Worm (Caenorhabditis elegans): ENCODE data around the gene orc-3.

Gene orc-3

DNA sequence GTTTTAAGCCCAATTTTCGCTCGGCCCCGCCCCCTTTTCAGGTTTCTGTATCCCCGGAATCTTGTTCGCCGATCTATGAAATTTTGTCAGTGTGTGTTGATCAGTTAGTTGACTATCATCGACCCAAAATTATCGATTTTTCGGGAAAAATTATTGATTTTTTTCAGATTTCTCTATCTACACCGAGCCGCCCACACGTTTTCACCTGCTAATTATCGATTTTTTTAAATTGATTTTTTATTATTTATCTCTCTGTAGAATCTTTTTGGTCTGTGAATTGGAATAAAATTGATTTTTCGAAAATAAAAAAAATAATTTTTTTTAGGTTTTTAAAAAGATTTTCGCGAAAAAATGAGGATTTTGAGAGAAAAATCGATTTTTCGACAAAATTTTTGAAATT is 906 bp upstream of the orc-3 start:
- TF ChIP-seq egl-18 (GFP tag; IDR thresholded peaks at IDR 0.05) (no peak), pbrm-1 (GFP tag; IDR thresholded peaks at IDR 0.05) (no peak), let-607 (tag; optimal IDR thresholded peaks at IDR 0.05) (no peak), Y53F4B.3 (GFP tag; IDR thresholded peaks at IDR 0.05) (no peak), F55B11.4 (tag; optimal IDR thresholded peaks at IDR 0.05; ENCODE audit: borderline replicate concordance, insufficient read depth) (no peak), tbx-9 (tag; optimal IDR thresholded peaks at IDR 0.05; ENCODE audit: borderline replicate concordance) (no peak), Y79H2A.3 (GFP tag; conservative IDR thresholded peaks at IDR 0.05) (no peak), B0336.3 (GFP tag; IDR thresholded peaks at IDR 0.05) (no peak), ztf-25 (GFP tag; IDR thresholded peaks at IDR 0.05) (no peak), madf-8 (GFP tag; conservative IDR thresholded peaks at IDR 0.05) (no peak), ceh-40 (GFP tag; IDR thresholded peaks at IDR 0.05) (no peak), egl-44 (GFP tag; IDR thresholded peaks at IDR 0.05) (no peak), atf-7 (tag; optimal IDR thresholded peaks at IDR 0.05) (no peak), zfh-2 (GFP tag; conservative IDR thresholded peaks at IDR 0.05) (no peak), cebp-2 (GFP tag; IDR thresholded peaks at IDR 0.05) (no peak), ceh-58 (GFP tag; IDR thresholded peaks at IDR 0.05) (no peak)

DNA sequence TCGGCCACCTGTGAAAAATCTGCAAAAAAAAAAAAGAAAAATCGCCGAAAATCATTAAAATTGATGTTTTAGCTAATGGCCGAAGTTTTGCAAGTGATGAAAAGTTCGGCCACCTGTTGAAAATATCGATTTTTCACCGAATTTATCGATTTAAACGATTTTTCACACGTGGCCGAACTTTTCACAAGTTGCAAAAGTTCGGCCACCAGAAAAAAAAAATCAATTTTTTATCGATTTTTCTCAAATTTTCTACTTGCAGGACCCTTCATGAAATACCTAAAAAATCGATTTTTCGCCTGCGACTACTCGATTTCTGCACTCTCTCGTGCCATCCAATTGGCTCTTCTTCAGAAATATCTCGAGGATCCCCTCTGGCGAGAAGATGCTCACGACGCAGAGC is 2.7 kb downstream of the orc-3 start:
- TF ChIP-seq let-526 (GFP tag; IDR thresholded peaks at IDR 0.05): no peak
- no peak for TF ChIP-seq madf-10 (tag; optimal IDR thresholded peaks at IDR 0.05)
- no peak for TF ChIP-seq F57A8.1 (GFP tag; optimal IDR thresholded peaks at IDR 0.05)
- no peak for TF ChIP-seq snpc-4 (GFP tag; optimal IDR thresholded peaks at IDR 0.05)
- no peak for TF ChIP-seq snpc-4 (tag; optimal IDR thresholded peaks at IDR 0.05)
- no peak for TF ChIP-seq B0336.3 (GFP tag; IDR thresholded peaks at IDR 0.05)
- no peak for TF ChIP-seq Y53G8AR.9 (GFP tag; conservative IDR thresholded peaks at IDR 0.05)
- no peak for TF ChIP-seq D2030.7 (GFP tag; IDR thresholded peaks at IDR 0.05)
- TF ChIP-seq lin-40 (tag; optimal IDR thresholded peaks at IDR 0.05): no peak
- TF ChIP-seq nfya-1 (tag; optimal IDR thresholded peaks at IDR 0.05; ENCODE audit: borderline replicate concordance, insufficient read depth): no peak

DNA sequence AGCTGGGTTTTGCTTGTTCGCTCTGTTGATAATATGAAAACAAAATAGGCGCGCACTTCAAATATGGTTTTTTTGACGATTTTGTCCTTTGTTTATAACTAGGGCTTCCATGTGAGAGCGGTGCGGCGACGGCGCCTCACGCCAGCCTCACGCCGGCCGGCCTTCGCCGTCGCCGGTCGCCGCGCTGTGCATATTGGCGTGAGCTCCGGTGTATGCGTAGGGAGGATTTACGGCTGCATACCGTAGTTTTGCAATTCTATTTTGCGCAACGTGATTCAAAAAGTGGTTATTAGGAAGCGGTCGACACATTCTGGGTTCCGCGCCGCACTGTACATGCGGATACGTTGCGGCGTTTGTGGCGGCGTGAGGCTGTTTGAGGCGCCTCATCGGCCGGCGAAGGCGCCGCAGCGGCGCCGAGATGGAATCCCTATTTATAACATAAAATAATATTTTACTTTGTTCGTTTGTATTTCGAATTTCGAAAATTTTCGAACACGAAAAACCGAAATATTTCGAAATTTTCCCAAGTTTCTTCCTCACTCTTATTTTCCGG is 6.3 kb downstream of the orc-3 start:
- TF ChIP-seq egrh-3 (GFP tag; IDR thresholded peaks at IDR 0.05): peak; percentile 56; the same call in 1 of the 2 replicates
- peak; percentile 1 for TF ChIP-seq snpc-4 (GFP tag; optimal IDR thresholded peaks at IDR 0.05)
- TF ChIP-seq snpc-4 (tag; optimal IDR thresholded peaks at IDR 0.05): peak in 2 of 4 experiments; percentile 24 to 51
- no peak for TF ChIP-seq C06A6.2 (GFP tag; conservative IDR thresholded peaks at IDR 0.05)
- TF ChIP-seq nfya-1 (tag; optimal IDR thresholded peaks at IDR 0.05; ENCODE audit: borderline replicate concordance, insufficient read depth): no peak
- no peak for TF ChIP-seq hsf-1 (GFP tag; IDR thresholded peaks at IDR 0.05)
- TF ChIP-seq cebp-1 (GFP tag; IDR thresholded peaks at IDR 0.05): peak; percentile 58; the same call in 1 of the 2 replicates
- TF ChIP-seq cebp-1 (tag; optimal IDR thresholded peaks at IDR 0.05): no peak
- TF ChIP-seq ekl-4 (GFP tag; IDR thresholded peaks at IDR 0.05): no peak
- no peak for TF ChIP-seq B0336.3 (GFP tag; IDR thresholded peaks at IDR 0.05)
- TF ChIP-seq zfh-2 (GFP tag; conservative IDR thresholded peaks at IDR 0.05): peak; percentile 90
- peak; percentile 36 for TF ChIP-seq hmg-1.2 (GFP tag; IDR thresholded peaks at IDR 0.05)
- no peak for TF ChIP-seq nhr-120 (GFP tag; IDR thresholded peaks at IDR 0.05)
- 0 out of 2 replicates have a peak, but pooled peaks have one; percentile 10 for TF ChIP-seq ceh-58 (GFP tag; IDR thresholded peaks at IDR 0.05)
- no peak for TF ChIP-seq bed-2 (GFP tag; IDR thresholded peaks at IDR 0.05)
- no peak for TF ChIP-seq F55B11.4 (tag; optimal IDR thresholded peaks at IDR 0.05; ENCODE audit: borderline replicate concordance, insufficient read depth)
- peak; percentile 32 for TF ChIP-seq lsl-1 (GFP tag; optimal IDR thresholded peaks at IDR 0.05)
- TF ChIP-seq D2030.7 (GFP tag; IDR thresholded peaks at IDR 0.05): peak; percentile 9; the same call in 1 of the 2 replicates
- no peak for TF ChIP-seq F49E8.2 (tag; optimal IDR thresholded peaks at IDR 0.05; ENCODE audit: insufficient read depth)
- TF ChIP-seq snpc-1.1 (tag; optimal IDR thresholded peaks at IDR 0.05; ENCODE audit: insufficient read depth): peak; percentile 58
